Fruit fly (Drosophila melanogaster) whole organism, wandering third instar larva: ENCODE data around the gene Cad89D.

ENCODE experiments used
- Abd-B ChIP-seq: fragments of >200 bp; optimal IDR thresholded peaks from 2 replicates; lab custom pipeline; 2017; ENCODE audit warnings: missing biosample characterization, missing genetic modification characterization
- CG32264 ChIP-seq: fragments of 200-800 bp; sonication (Bioruptor generic); optimal IDR thresholded peaks from 2 replicates; lab custom pipeline; 2016; ENCODE audit warnings: missing biosample characterization, missing genetic modification characterization
- CrebA ChIP-seq: fragments of 200-800 bp; sonication (Bioruptor generic); optimal IDR thresholded peaks from 2 replicates; lab custom pipeline; 2016; ENCODE audit warnings: missing biosample characterization, mild to moderate bottlenecking, missing genetic modification characterization, borderline replicate concordance
- Dfd ChIP-seq: fragments of >200 bp; optimal IDR thresholded peaks from 2 replicates; lab custom pipeline; 2017; ENCODE audit warnings: missing biosample characterization, missing genetic modification characterization
- Dif ChIP-seq: fragments of 200-275, 200-300 bp; sonication (Bioruptor generic); optimal IDR thresholded peaks from 2 replicates; lab custom pipeline; 2018; ENCODE audit warnings: missing biosample characterization, missing genetic modification characterization; ENCODE audit not compliant: partially characterized antibody
- HLH106 ChIP-seq: fragments of 200-800 bp; optimal IDR thresholded peaks from 3 replicates; lab custom pipeline; 2019; ENCODE audit warnings: missing biosample characterization, mild to moderate bottlenecking, missing genetic modification characterization, moderate library complexity
- Hnf4 ChIP-seq: fragments of 200-800 bp; sonication (Bioruptor generic); optimal IDR thresholded peaks from 2 replicates; lab custom pipeline; 2016; ENCODE audit warnings: missing biosample characterization, mild to moderate bottlenecking, missing genetic modification characterization
- Hr83 ChIP-seq: fragments of 200-300 bp; sonication (Bioruptor generic); optimal IDR thresholded peaks from 2 replicates; lab custom pipeline; 2016; ENCODE audit warnings: missing biosample characterization, mild to moderate bottlenecking, missing genetic modification characterization, moderate library complexity; ENCODE audit not compliant: poor library complexity, severe bottlenecking
- Jra ChIP-seq: sonication (Bioruptor generic); optimal IDR thresholded peaks from 2 replicates; lab custom pipeline; 2016; ENCODE audit warnings: missing biosample characterization, missing genetic modification characterization
- Mio ChIP-seq: sonication (Bioruptor generic); optimal IDR thresholded peaks from 2 replicates; lab custom pipeline; 2016; ENCODE audit warnings: missing biosample characterization, missing genetic modification characterization
- Myc ChIP-seq: fragments of >200 bp; optimal IDR thresholded peaks from 2 replicates; lab custom pipeline; 2017
- N ChIP-seq: fragments of >200 bp; optimal IDR thresholded peaks from 2 replicates; lab custom pipeline; 2018; ENCODE audit warnings: missing biosample characterization, missing external identifiers, missing genetic modification characterization
- OdsH ChIP-seq: fragments of 200-800 bp; sonication (Bioruptor generic); optimal IDR thresholded peaks from 2 replicates; lab custom pipeline; 2016; ENCODE audit warnings: missing biosample characterization, mild to moderate bottlenecking, missing genetic modification characterization
- Rel ChIP-seq, 2 experiments: fragments of 200-800 bp; sonication (Bioruptor generic) in 1 of 2; optimal IDR thresholded peaks; 2 replicates in 1 of 2; 3 replicates in 1 of 2; lab custom pipeline; 2016 to 2019; ENCODE audit warnings: mild to moderate bottlenecking in 2 of 2, missing biosample characterization in 2 of 2, missing genetic modification characterization in 2 of 2, moderate library complexity in 1 of 2
- Sp1 ChIP-seq: fragments of 200-800 bp; sonication (Bioruptor generic); optimal IDR thresholded peaks from 3 replicates; lab custom pipeline; 2019; ENCODE audit warnings: missing biosample characterization, mild to moderate bottlenecking, missing genetic modification characterization, moderate library complexity
- br ChIP-seq: fragments of 200-800 bp; sonication (Bioruptor generic); optimal IDR thresholded peaks from 2 replicates; lab custom pipeline; 2016; ENCODE audit warnings: missing biosample characterization, missing genetic modification characterization
- dl ChIP-seq, 2 experiments: fragments of 175-275, 200-275 bp in 1 of 2; fragments of 200-275 bp in 1 of 2; sonication (Bioruptor generic); optimal IDR thresholded peaks; lab custom pipeline; 2018; ENCODE audit warnings: mild to moderate bottlenecking in 2 of 2, missing biosample characterization in 2 of 2, missing genetic modification characterization in 2 of 2, moderate library complexity in 2 of 2; ENCODE audit not compliant: partially characterized antibody in 2 of 2, insufficient read depth in 1 of 2
- dmrt93B ChIP-seq: fragments of 200-800 bp; sonication (Bioruptor generic); optimal IDR thresholded peaks from 2 replicates; lab custom pipeline; 2018; ENCODE audit warnings: missing biosample characterization, mild to moderate bottlenecking, missing genetic modification characterization
- dsf ChIP-seq: sonication (Bioruptor generic); optimal IDR thresholded peaks from 2 replicates; lab custom pipeline; 2016; ENCODE audit warnings: missing biosample characterization, missing genetic modification characterization, borderline replicate concordance
- ey ChIP-seq: fragments of 200-800 bp; sonication (Bioruptor generic); optimal IDR thresholded peaks from 2 replicates; lab custom pipeline; 2016; ENCODE audit warnings: missing biosample characterization, missing genetic modification characterization
- foxo ChIP-seq, 2 experiments: fragments of 200-800 bp; sonication (Bioruptor generic); optimal IDR thresholded peaks; 2 replicates in 1 of 2; 3 replicates in 1 of 2; lab custom pipeline; 2016 to 2017; ENCODE audit warnings: missing biosample characterization in 2 of 2, missing genetic modification characterization in 2 of 2
- fru ChIP-seq: fragments of 200-800 bp; sonication (Bioruptor generic); optimal IDR thresholded peaks from 3 replicates; lab custom pipeline; 2016; ENCODE audit warnings: missing biosample characterization, mild to moderate bottlenecking, missing genetic modification characterization
- h ChIP-seq: fragments of 200-800 bp; sonication (Bioruptor generic); optimal IDR thresholded peaks from 3 replicates; lab custom pipeline; 2016; ENCODE audit warnings: missing biosample characterization, mild to moderate bottlenecking, missing genetic modification characterization
- lola ChIP-seq: fragments of >200 bp; optimal IDR thresholded peaks from 2 replicates; lab custom pipeline; 2017; ENCODE audit warnings: missing biosample characterization, missing genetic modification characterization
- pan ChIP-seq: fragments of >200 bp; optimal IDR thresholded peaks from 2 replicates; lab custom pipeline; 2017
- psq ChIP-seq: fragments of 200-800 bp; sonication (Bioruptor generic); optimal IDR thresholded peaks from 3 replicates; lab custom pipeline; 2017; ENCODE audit warnings: missing biosample characterization, mild to moderate bottlenecking, missing genetic modification characterization, moderate library complexity
- rgr ChIP-seq: fragments of 200-800 bp; sonication (Bioruptor generic); optimal IDR thresholded peaks from 3 replicates; lab custom pipeline; 2016; ENCODE audit warnings: missing biosample characterization, mild to moderate bottlenecking, missing genetic modification characterization
- sv ChIP-seq: fragments of 200-800 bp; sonication (Bioruptor generic); optimal IDR thresholded peaks from 3 replicates; lab custom pipeline; 2016; ENCODE audit warnings: missing biosample characterization, missing genetic modification characterization
- tai ChIP-seq: sonication (Bioruptor generic); optimal IDR thresholded peaks from 2 replicates; lab custom pipeline; 2016; ENCODE audit warnings: missing biosample characterization, missing genetic modification characterization
- usp ChIP-seq: fragments of >200 bp; optimal IDR thresholded peaks from 2 replicates; lab custom pipeline; 2017; ENCODE audit warnings: missing biosample characterization, missing genetic modification characterization
- woc ChIP-seq: sonication (Bioruptor generic); optimal IDR thresholded peaks from 2 replicates; lab custom pipeline; 2016; ENCODE audit warnings: missing biosample characterization, mild to moderate bottlenecking, missing genetic modification characterization

Gene Cad89D

dm6 chr3R:16523395-16523794 lies 28.2 kb upstream of the Cad89D start:
- TF ChIP-seq lola (no peak), woc (GFP tag; lab: Kevin White, UChicago) (peak; percentile 14)

- TF ChIP-seq Myc (no peak), Jra (GFP tag; lab: Kevin White, UChicago) (no peak), usp (GFP tag; lab: Kevin White, UChicago) (no peak), pan (lab: Kevin White, UChicago) (no peak), dmrt93B (no peak), Dif (GFP tag; lab: Kevin White, UChicago) (no peak), rgr (GFP tag; lab: Kevin White, UChicago) (no peak), dsf (GFP tag; lab: Kevin White, UChicago) (no peak), CG32264 (GFP tag; lab: Kevin White, UChicago) (no peak), Dfd (GFP tag; lab: Kevin White, UChicago) (no peak), Hnf4 (GFP tag; lab: Kevin White, UChicago) (no peak), N (GFP tag; lab: Kevin White, UChicago) (no peak), ey (GFP tag; lab: Kevin White, UChicago) (no peak), CrebA (GFP tag; lab: Kevin White, UChicago) (no peak), h (GFP tag; lab: Kevin White, UChicago) (no peak), psq (GFP tag; lab: Kevin White, UChicago) (no peak), Abd-B (GFP tag; lab: Kevin White, UChicago) (no peak), Rel (GFP tag; optimal IDR thresholded peaks at IDR 0.05; lab: Kevin White, UChicago) (no peak), Rel (tag; optimal IDR thresholded peaks at IDR 0.05; lab: Kevin White, UChicago) (no peak), Mio (GFP tag; lab: Kevin White, UChicago) (no peak), br (no peak)
Observed at dm6 chr3R:16518150-16518662, 23.0 kb upstream of the Cad89D start.

dm6 chr3R:16510128-16510527 lies 14.9 kb upstream of the Cad89D start:
- TF ChIP-seq Hnf4 (GFP tag; lab: Kevin White, UChicago), result peak; percentile 16
- TF ChIP-seq dl (GFP tag; optimal IDR thresholded peaks at IDR 0.05; lab: Kevin White, UChicago; ENCODE audit: insufficient read depth in 1 of 2, partially characterized antibody in 2 of 2), result no peak
- peak; percentile 21 for TF ChIP-seq h (GFP tag; lab: Kevin White, UChicago)
- TF ChIP-seq rgr (GFP tag; lab: Kevin White, UChicago), result peak; percentile 4
- TF ChIP-seq fru (GFP tag; lab: Kevin White, UChicago), result peak; percentile 36
- peak; percentile 21 for TF ChIP-seq HLH106
- TF ChIP-seq foxo (GFP tag; optimal IDR thresholded peaks at IDR 0.05; lab: Kevin White, UChicago), result peak in 1 of 2 experiments; percentile 30
- no peak for TF ChIP-seq CG32264 (GFP tag; lab: Kevin White, UChicago)
- peak; percentile 4 for TF ChIP-seq psq (GFP tag; lab: Kevin White, UChicago)
- peak; percentile 41 for TF ChIP-seq OdsH

- TF ChIP-seq pan (lab: Kevin White, UChicago), result no peak
- TF ChIP-seq Myc, result no peak
- TF ChIP-seq dmrt93B, result no peak
- no peak for TF ChIP-seq CG32264 (GFP tag; lab: Kevin White, UChicago)
- no peak for TF ChIP-seq Dif (GFP tag; lab: Kevin White, UChicago)
- TF ChIP-seq psq (GFP tag; lab: Kevin White, UChicago), result no peak
- TF ChIP-seq Sp1 (GFP tag; lab: Kevin White, UChicago), result no peak
- no peak for TF ChIP-seq Hr83 (GFP tag; lab: Kevin White, UChicago)
- TF ChIP-seq woc (GFP tag; lab: Kevin White, UChicago), result no peak
- TF ChIP-seq dsf (GFP tag; lab: Kevin White, UChicago), result no peak
Observed at dm6 chr3R:16507706-16508105, 12.5 kb upstream of the Cad89D start.

- TF ChIP-seq foxo (GFP tag; optimal IDR thresholded peaks at IDR 0.05; lab: Kevin White, UChicago) (no peak), br (no peak), Hr83 (GFP tag; lab: Kevin White, UChicago) (no peak), tai (no peak), sv (GFP tag; lab: Kevin White, UChicago) (no peak)
Observed at dm6 chr3R:16504541-16504940, 9.3 kb upstream of the Cad89D start.
